Fruit fly (Drosophila melanogaster) whole organism, embryonic: ENCODE results near the gene awd.

Experiments
- Atf6 ChIP-seq: fragments of 200-800 bp; sonication (Bioruptor generic); IDR thresholded peaks from 2 replicates; pipeline ENCODE4 v1.3.6; 2022; ENCODE audit warnings: missing biosample characterization, missing genetic modification characterization
- B-H2 ChIP-seq: fragments of 200-800 bp; sonication (Bioruptor generic); optimal IDR thresholded peaks from 2 replicates; lab custom pipeline; 2018; ENCODE audit warnings: missing biosample characterization, mild to moderate bottlenecking, missing genetic modification characterization
- CG1024 ChIP-seq: fragments of 200-800 bp; sonication (Bioruptor generic); IDR thresholded peaks from 2 replicates; pipeline ENCODE4 v1.3.6; 2022; ENCODE audit warnings: missing biosample characterization, missing genetic modification characterization
- CG11398 ChIP-seq: fragments of 200-800 bp; sonication (Bioruptor generic); optimal IDR thresholded peaks from 2 replicates; lab custom pipeline; 2016; ENCODE audit warnings: missing biosample characterization, missing genetic modification characterization
- CG12659 ChIP-seq: fragments of 200-800 bp; sonication (Bioruptor generic); optimal IDR thresholded peaks from 3 replicates; lab custom pipeline; 2017; ENCODE audit warnings: mild to moderate bottlenecking, missing biosample characterization, missing genetic modification reagents, missing genetic modification characterization
- CG13424 ChIP-seq: fragments of 200-800 bp; sonication (Bioruptor generic); optimal IDR thresholded peaks from 2 replicates; lab custom pipeline; 2019; ENCODE audit warnings: missing biosample characterization, mild to moderate bottlenecking, missing genetic modification characterization, moderate library complexity
- CG14710 ChIP-seq: fragments of 200-800 bp; sonication (Bioruptor generic); optimal IDR thresholded peaks from 3 replicates; lab custom pipeline; 2019; ENCODE audit warnings: missing biosample characterization, mild to moderate bottlenecking, missing genetic modification characterization, moderate library complexity
- CG15011 ChIP-seq: fragments of 200-800 bp; sonication (Bioruptor generic); optimal IDR thresholded peaks from 3 replicates; lab custom pipeline; 2018; ENCODE audit warnings: missing biosample characterization, mild to moderate bottlenecking, missing genetic modification characterization
- CG31365 ChIP-seq: fragments of 200-800 bp; sonication (Bioruptor generic); optimal IDR thresholded peaks from 2 replicates; lab custom pipeline; 2018; ENCODE audit warnings: missing biosample characterization, mild to moderate bottlenecking, missing genetic modification characterization
- CG31388 ChIP-seq: fragments of 200-800 bp; sonication (Bioruptor generic); optimal IDR thresholded peaks from 2 replicates; lab custom pipeline; 2016; ENCODE audit warnings: missing biosample characterization, missing genetic modification characterization
- CG31441 ChIP-seq: fragments of 200-800 bp; sonication (Bioruptor generic); IDR thresholded peaks from 2 replicates; pipeline ENCODE4 v1.3.6; 2022; ENCODE audit warnings: missing biosample characterization, missing genetic modification characterization
- CG3163 ChIP-seq: fragments of 200-800 bp; sonication (Bioruptor generic); optimal IDR thresholded peaks from 3 replicates; lab custom pipeline; 2016; ENCODE audit warnings: missing biosample characterization, missing genetic modification characterization
- CG4328 ChIP-seq: fragments of 200-800 bp; sonication (Bioruptor generic); optimal IDR thresholded peaks from 3 replicates; lab custom pipeline; 2017; ENCODE audit warnings: missing biosample characterization, missing genetic modification reagents, missing genetic modification characterization
- CG5180 ChIP-seq: fragments of 200-800 bp; sonication (Bioruptor generic); optimal IDR thresholded peaks from 3 replicates; lab custom pipeline; 2017; ENCODE audit warnings: missing biosample characterization, missing genetic modification characterization, mild to moderate bottlenecking, moderate library complexity, missing genetic modification reagents
- CG6254 ChIP-seq: fragments of 200-800 bp; sonication (Bioruptor generic); optimal IDR thresholded peaks from 3 replicates; lab custom pipeline; 2017; ENCODE audit warnings: mild to moderate bottlenecking, missing biosample characterization, missing genetic modification reagents, missing genetic modification characterization
- CG6854 ChIP-seq: fragments of 200-800 bp; sonication (Bioruptor generic); optimal IDR thresholded peaks from 3 replicates; lab custom pipeline; 2017; ENCODE audit warnings: missing biosample characterization, mild to moderate bottlenecking, missing genetic modification characterization
- CG7839 ChIP-seq: fragments of 200-800 bp; sonication (Bioruptor generic); optimal IDR thresholded peaks from 3 replicates; lab custom pipeline; 2018; ENCODE audit warnings: missing biosample characterization, mild to moderate bottlenecking, missing genetic modification characterization, moderate library complexity
- CG8388 ChIP-seq: fragments of 200-800 bp; sonication (Bioruptor generic); optimal IDR thresholded peaks from 2 replicates; lab custom pipeline; 2019; ENCODE audit warnings: missing biosample characterization, mild to moderate bottlenecking, missing genetic modification characterization, moderate library complexity
- CG8924 ChIP-seq: fragments of 200-800 bp; optimal IDR thresholded peaks from 3 replicates; lab custom pipeline; 2019; ENCODE audit warnings: missing biosample characterization, mild to moderate bottlenecking, missing genetic modification characterization, moderate library complexity
- CG9609 ChIP-seq: fragments of 200-800 bp; sonication (Bioruptor generic); optimal IDR thresholded peaks from 3 replicates; lab custom pipeline; 2016; ENCODE audit warnings: missing biosample characterization, missing genetic modification characterization
- CkIIα-i1 ChIP-seq: fragments of 200-800 bp; sonication (Bioruptor generic); IDR thresholded peaks from 2 replicates; pipeline ENCODE4 v1.3.6; 2022; ENCODE audit warnings: missing biosample characterization, missing genetic modification characterization
- Deaf1 ChIP-seq: fragments of 200-800 bp; optimal IDR thresholded peaks from 3 replicates; lab custom pipeline; 2019; ENCODE audit warnings: missing biosample characterization, mild to moderate bottlenecking, missing genetic modification characterization, moderate library complexity
- E2f2 ChIP-seq: fragments of 200-800 bp; sonication (Bioruptor generic); IDR thresholded peaks from 2 replicates; pipeline ENCODE4 v1.3.6; 2022; ENCODE audit warnings: missing biosample characterization, missing genetic modification characterization
- Hr3 ChIP-seq: fragments of 200-800 bp; sonication (Bioruptor generic); optimal IDR thresholded peaks from 3 replicates; lab custom pipeline; 2016; ENCODE audit warnings: missing biosample characterization, missing genetic modification characterization
- Kr ChIP-seq: fragments of 200-800 bp; sonication (Bioruptor generic); optimal IDR thresholded peaks from 2 replicates; lab custom pipeline; 2017; ENCODE audit warnings: missing biosample characterization, mild to moderate bottlenecking, missing genetic modification characterization
- Med ChIP-seq: fragments of 200-800 bp; sonication (Bioruptor generic); peaks from one replicate; lab custom pipeline; 2016; ENCODE audit warnings: missing biosample characterization, missing genetic modification characterization, mild to moderate bottlenecking, inconsistent platforms, moderate library complexity
- Nf-YB ChIP-seq: fragments of 200-800 bp; sonication (Bioruptor generic); optimal IDR thresholded peaks from 3 replicates; lab custom pipeline; 2019; ENCODE audit warnings: missing biosample characterization, mild to moderate bottlenecking, missing genetic modification characterization, moderate library complexity
- Pdp1 ChIP-seq, 2 experiments: fragments of 200-800 bp; sonication (Bioruptor generic); optimal IDR thresholded peaks; 3 replicates each; lab custom pipeline; 2016; ENCODE audit warnings: missing biosample characterization in 2 of 2, missing genetic modification characterization in 2 of 2, mild to moderate bottlenecking in 1 of 2, moderate library complexity in 1 of 2
- Ptx1 ChIP-seq: fragments of 200-800 bp; sonication (Bioruptor generic); IDR thresholded peaks from 2 replicates; pipeline ENCODE4 v1.3.6; 2022; ENCODE audit warnings: missing biosample characterization, missing genetic modification characterization
- Rx ChIP-seq: fragments of 200-800 bp; sonication (Bioruptor generic); IDR thresholded peaks from 2 replicates; pipeline ENCODE4 v1.3.6; 2022; ENCODE audit warnings: missing biosample characterization, missing genetic modification characterization
- Sry-δ ChIP-seq: fragments of 200-800 bp; sonication (Bioruptor generic); optimal IDR thresholded peaks from 2 replicates; lab custom pipeline; 2016; ENCODE audit warnings: missing biosample characterization, missing genetic modification characterization
- Trl ChIP-seq, 3 experiments: fragments of >200 bp in 2 of 3; fragments of 200-800 bp in 1 of 3; sonication (Bioruptor generic) in 1 of 3; optimal IDR thresholded peaks; 2 replicates in 1 of 3; 3 replicates in 2 of 3; lab custom pipeline; 2016 to 2017; ENCODE audit warnings: missing biosample characterization in 1 of 3, missing genetic modification characterization in 1 of 3
- Xbp1 ChIP-seq: fragments of 200-800 bp; sonication (Bioruptor generic); optimal IDR thresholded peaks from 3 replicates; lab custom pipeline; 2016; ENCODE audit warnings: missing biosample characterization, mild to moderate bottlenecking, missing genetic modification characterization
- ab ChIP-seq: fragments of 200-800 bp; sonication (Bioruptor generic); optimal IDR thresholded peaks from 2 replicates; lab custom pipeline; 2016; ENCODE audit warnings: missing biosample characterization, missing genetic modification characterization
- bsh ChIP-seq, 2 experiments: fragments of 200-800 bp; sonication (Bioruptor generic); optimal IDR thresholded peaks; 2 replicates each; lab custom pipeline; 2017 to 2018; ENCODE audit warnings: mild to moderate bottlenecking in 2 of 2, missing biosample characterization in 2 of 2, missing genetic modification characterization in 2 of 2, moderate library complexity in 1 of 2
- dmrt11E ChIP-seq: fragments of 200-800 bp; sonication (Bioruptor generic); optimal IDR thresholded peaks from 3 replicates; lab custom pipeline; 2018; ENCODE audit warnings: missing biosample characterization, mild to moderate bottlenecking, missing genetic modification characterization, moderate library complexity
- emc ChIP-seq: fragments of 200-800 bp; sonication (Bioruptor generic); optimal IDR thresholded peaks from 2 replicates; lab custom pipeline; 2016; ENCODE audit warnings: missing biosample characterization, missing genetic modification characterization
- ems ChIP-seq: fragments of 200-800 bp; sonication (Bioruptor generic); optimal IDR thresholded peaks from 3 replicates; lab custom pipeline; 2016; ENCODE audit warnings: missing biosample characterization, missing genetic modification characterization
- fd3F ChIP-seq: fragments of 200-800 bp; sonication (Bioruptor generic); optimal IDR thresholded peaks from 2 replicates; lab custom pipeline; 2018; ENCODE audit warnings: missing biosample characterization, mild to moderate bottlenecking, missing genetic modification characterization, moderate library complexity
- gem ChIP-seq: fragments of 200-800 bp; sonication (Bioruptor generic); optimal IDR thresholded peaks from 2 replicates; lab custom pipeline; 2019; ENCODE audit warnings: missing biosample characterization, mild to moderate bottlenecking, missing genetic modification characterization, moderate library complexity
- jing ChIP-seq: fragments of 200-800 bp; sonication (Bioruptor generic); optimal IDR thresholded peaks from 2 replicates; lab custom pipeline; 2018; ENCODE audit warnings: missing biosample characterization, mild to moderate bottlenecking, missing genetic modification characterization
- lmd ChIP-seq: fragments of 200-800 bp; sonication (Bioruptor generic); IDR thresholded peaks from 2 replicates; pipeline ENCODE4 v1.3.6; 2022; ENCODE audit warnings: missing biosample characterization, missing genetic modification characterization
- pros ChIP-seq: fragments of 200-800 bp; sonication (Bioruptor generic); optimal IDR thresholded peaks from 3 replicates; lab custom pipeline; 2019; ENCODE audit warnings: missing biosample characterization, mild to moderate bottlenecking, missing genetic modification characterization, moderate library complexity
- row ChIP-seq: fragments of 200-800 bp; sonication (Bioruptor generic); IDR thresholded peaks from 3 replicates; pipeline ENCODE4 v1.3.6; 2022; ENCODE audit warnings: missing biosample characterization, missing genetic modification characterization
- sd ChIP-seq: fragments of 200-800 bp; sonication (Bioruptor generic); optimal IDR thresholded peaks from 3 replicates; lab custom pipeline; 2018; ENCODE audit warnings: missing biosample characterization, mild to moderate bottlenecking, missing genetic modification characterization, moderate library complexity
- sim ChIP-seq: fragments of 200-800 bp; sonication (Bioruptor generic); IDR thresholded peaks from 2 replicates; pipeline ENCODE4 v1.3.6; 2022; ENCODE audit warnings: missing biosample characterization, missing genetic modification characterization
- sisA ChIP-seq: fragments of 200-800 bp; sonication (Bioruptor generic); IDR thresholded peaks from 2 replicates; pipeline ENCODE4 v1.3.6; 2022; ENCODE audit warnings: missing biosample characterization, missing genetic modification characterization
- sug ChIP-seq: fragments of 200-800 bp; optimal IDR thresholded peaks from 2 replicates; lab custom pipeline; 2019; ENCODE audit warnings: missing biosample characterization, mild to moderate bottlenecking, missing genetic modification characterization, moderate library complexity
- tap ChIP-seq: fragments of 200-800 bp; optimal IDR thresholded peaks from 3 replicates; lab custom pipeline; 2019; ENCODE audit warnings: missing biosample characterization, mild to moderate bottlenecking, missing genetic modification characterization, moderate library complexity
- zf30C ChIP-seq: fragments of 200-800 bp; sonication (Bioruptor generic); optimal IDR thresholded peaks from 3 replicates; lab custom pipeline; 2018; ENCODE audit warnings: missing biosample characterization, mild to moderate bottlenecking, missing genetic modification characterization
- zfh2 ChIP-seq: fragments of 200-800 bp; sonication (Bioruptor generic); optimal IDR thresholded peaks from 2 replicates; lab custom pipeline; 2016; ENCODE audit warnings: missing biosample characterization, missing genetic modification characterization

Gene awd

dm6 chr3R:31706895-31707238 is 39.0 kb downstream of the awd start (continued):
- no peak for TF ChIP-seq CG4328
- no peak for TF ChIP-seq B-H2
- no peak for TF ChIP-seq E2f2 (GFP tag; lab: Robert Waterston, UW)
- peak; percentile 14 for TF ChIP-seq CG8924
- TF ChIP-seq CG6254 (GFP tag; lab: Kevin White, UChicago): no peak
- TF ChIP-seq CG9609 (GFP tag; lab: Kevin White, UChicago): no peak
- no peak for TF ChIP-seq zfh2 (GFP tag; lab: Kevin White, UChicago)
- 0 out of 3 replicates have a peak, but pooled peaks have one; percentile 9 for TF ChIP-seq row (GFP tag; lab: Robert Waterston, UW)
- no peak for TF ChIP-seq CkIIα-i1 (GFP tag; lab: Robert Waterston, UW)
- no peak for TF ChIP-seq sd (tag; lab: Kevin White, UChicago)
- TF ChIP-seq ems (GFP tag; lab: Kevin White, UChicago): no peak
- TF ChIP-seq jing: no peak
- TF ChIP-seq tap: no peak
- no peak for TF ChIP-seq ab
- TF ChIP-seq CG3163 (GFP tag; lab: Kevin White, UChicago): no peak
- no peak for TF ChIP-seq Pdp1 (GFP tag; optimal IDR thresholded peaks at IDR 0.05; lab: Kevin White, UChicago)
- TF ChIP-seq CG5180: no peak
- TF ChIP-seq Trl (optimal IDR thresholded peaks at IDR 0.05; lab: Kevin White, UChicago): no peak
- TF ChIP-seq Trl (GFP tag; optimal IDR thresholded peaks at IDR 0.05; lab: Kevin White, UChicago): no peak
- no peak for TF ChIP-seq fd3F (GFP tag; lab: Kevin White, UChicago)
- TF ChIP-seq CG7839 (tag; lab: Kevin White, UChicago): no peak
- no peak for TF ChIP-seq CG11398 (GFP tag; lab: Kevin White, UChicago)
- TF ChIP-seq zf30C (GFP tag; lab: Kevin White, UChicago): peak; percentile 71
- no peak for TF ChIP-seq Kr (GFP tag; lab: Kevin White, UChicago)
- no peak for TF ChIP-seq Nf-YB
- no peak for TF ChIP-seq CG13424
- TF ChIP-seq lmd (GFP tag; lab: Robert Waterston, UW): no peak
- peak; percentile 11 for TF ChIP-seq Xbp1 (GFP tag; lab: Kevin White, UChicago)
- no peak for TF ChIP-seq sisA (GFP tag; lab: Robert Waterston, UW)
- no peak for TF ChIP-seq CG6854 (GFP tag; lab: Kevin White, UChicago)
- no peak for TF ChIP-seq sug (tag; lab: Kevin White, UChicago)
- TF ChIP-seq CG31365 (tag; lab: Kevin White, UChicago): no peak
- TF ChIP-seq CG1024 (GFP tag; lab: Robert Waterston, UW): no peak
- TF ChIP-seq bsh (GFP tag; optimal IDR thresholded peaks at IDR 0.05; lab: Kevin White, UChicago): peak in 1 of 2 experiments; percentile 4
- no peak for TF ChIP-seq CG15011 (GFP tag; lab: Kevin White, UChicago)
- no peak for TF ChIP-seq Deaf1 (tag; lab: Kevin White, UChicago)
- TF ChIP-seq CG12659 (GFP tag; lab: Kevin White, UChicago): no peak
- TF ChIP-seq CG8388 (GFP tag; lab: Kevin White, UChicago): peak; percentile 5
- TF ChIP-seq CG31388: no peak
- TF ChIP-seq sim (GFP tag; lab: Robert Waterston, UW): no peak
- no peak for TF ChIP-seq pros (GFP tag; lab: Kevin White, UChicago)
- TF ChIP-seq Med (GFP tag; lab: Kevin White, UChicago): no peak
- TF ChIP-seq CG14710 (tag; lab: Kevin White, UChicago): peak; percentile 17
- peak; percentile 56 for TF ChIP-seq gem (tag; lab: Kevin White, UChicago)
- peak; percentile 32 for TF ChIP-seq CG31441 (GFP tag; lab: Robert Waterston, UW)
- TF ChIP-seq Atf6 (GFP tag; lab: Robert Waterston, UW): no peak
- TF ChIP-seq emc (GFP tag; lab: Kevin White, UChicago): no peak
- no peak for TF ChIP-seq Sry-δ (GFP tag; lab: Kevin White, UChicago)
- peak; percentile 72 for TF ChIP-seq dmrt11E (tag; lab: Kevin White, UChicago)
- no peak for TF ChIP-seq Hr3 (GFP tag; lab: Kevin White, UChicago)
- no peak for TF ChIP-seq Rx
- no peak for TF ChIP-seq Ptx1 (GFP tag; lab: Robert Waterston, UW)
